Worm (Caenorhabditis elegans): ENCODE results near the gene ikke-1.

DNA sequence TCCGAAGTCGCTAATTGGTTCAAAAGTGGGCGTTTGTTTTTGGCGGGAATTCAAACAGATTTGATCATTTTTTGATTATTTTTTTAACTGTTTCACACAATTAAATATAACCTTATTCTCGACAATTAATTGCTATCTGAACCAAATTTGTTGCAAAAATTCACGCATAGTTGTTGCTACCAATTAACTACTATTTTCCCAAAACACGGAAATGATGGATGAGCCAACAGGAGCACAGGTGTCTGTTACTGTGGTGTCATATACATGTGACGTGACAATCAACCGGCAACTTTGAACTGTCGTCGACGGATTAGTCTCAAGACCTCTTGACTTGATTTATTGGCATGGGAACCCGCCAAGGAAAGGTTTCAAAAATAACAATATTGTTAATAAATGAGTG is 22.2 kb upstream of the ikke-1 start:
- TF ChIP-seq rec-8 (tag; optimal IDR thresholded peaks at IDR 0.05) (no peak), B0261.1 (tag; optimal IDR thresholded peaks at IDR 0.05) (no peak), B0336.3 (GFP tag; IDR thresholded peaks at IDR 0.05) (no peak), him-1 (tag; optimal IDR thresholded peaks at IDR 0.05) (no peak), lir-1 (GFP tag; conservative IDR thresholded peaks at IDR 0.05) (no peak), nhr-120 (GFP tag; IDR thresholded peaks at IDR 0.05) (no peak)
